Fruit fly (Drosophila melanogaster): Measurements from ENCODE around the gene ND-ACP.

The ND-ACP gene

dm6 chr3L:1319097-1319725, 10.5 kb upstream of the ND-ACP start (continued):
- no peak for TF ChIP-seq Hand (GFP tag; optimal IDR thresholded peaks at IDR 0.05)
- TF ChIP-seq YL-1 (GFP tag; optimal IDR thresholded peaks at IDR 0.05), result no peak
- peak; percentile 48; the same call in 1 of the 2 replicates for TF ChIP-seq slbo (GFP tag; IDR thresholded peaks at IDR 0.05)
- TF ChIP-seq CG4707 (GFP tag; optimal IDR thresholded peaks at IDR 0.05), result peak; percentile 76
- TF ChIP-seq CG4617 (GFP tag; optimal IDR thresholded peaks at IDR 0.05; ENCODE audit: borderline replicate concordance), result peak; percentile 58
- no peak for TF ChIP-seq CG4282 (GFP tag; optimal IDR thresholded peaks at IDR 0.05)
- no peak for TF ChIP-seq exex (tag; optimal IDR thresholded peaks at IDR 0.05)
- peak; percentile 85 for TF ChIP-seq oc (tag; optimal IDR thresholded peaks at IDR 0.05)
- TF ChIP-seq her (GFP tag; optimal IDR thresholded peaks at IDR 0.05), result peak; percentile 5
- TF ChIP-seq gfzf (GFP tag; optimal IDR thresholded peaks at IDR 0.05), result peak; percentile 2
- peak; percentile 70 for TF ChIP-seq HHEX (GFP tag; optimal IDR thresholded peaks at IDR 0.05)
- peak; percentile 38 for TF ChIP-seq Nf-YB (GFP tag; optimal IDR thresholded peaks at IDR 0.05)
- TF ChIP-seq CG8388 (GFP tag; optimal IDR thresholded peaks at IDR 0.05), result peak; percentile 79
- TF ChIP-seq Jarid2 (GFP tag; optimal IDR thresholded peaks at IDR 0.05), result peak; percentile 7
- TF ChIP-seq Gsc (GFP tag; IDR thresholded peaks at IDR 0.05), result peak; percentile 42; the same call in 1 of the 2 replicates
- peak; percentile 69; the same call in 1 of the 2 replicates for TF ChIP-seq sob (GFP tag; IDR thresholded peaks at IDR 0.05)
- TF ChIP-seq CG12769 (tag; optimal IDR thresholded peaks at IDR 0.05), result peak; percentile 69
- no peak for TF ChIP-seq CG17912 (GFP tag; optimal IDR thresholded peaks at IDR 0.05)
- TF ChIP-seq CG11560 (tag; IDR thresholded peaks at IDR 0.05), result no peak
- TF ChIP-seq ATbp (GFP tag; optimal IDR thresholded peaks at IDR 0.05), result peak; percentile 87
- TF ChIP-seq CG7357 (GFP tag; IDR thresholded peaks at IDR 0.05), result peak; percentile 62; the same call in 1 of the 3 replicates
- TF ChIP-seq E2f2 (GFP tag; IDR thresholded peaks at IDR 0.05), result peak; percentile 48; the same call in 1 of the 2 replicates
- TF ChIP-seq CG32532 (GFP tag; IDR thresholded peaks at IDR 0.05), result peak; percentile 67; the same call in 1 of the 2 replicates
- TF ChIP-seq tio (GFP tag; optimal IDR thresholded peaks at IDR 0.05), result peak; percentile 40
- TF ChIP-seq CG7928 (GFP tag; optimal IDR thresholded peaks at IDR 0.05), result no peak
- TF ChIP-seq CG31365 (tag; optimal IDR thresholded peaks at IDR 0.05), result peak; percentile 39
- peak; percentile 22 for TF ChIP-seq Sry-δ (GFP tag; optimal IDR thresholded peaks at IDR 0.05)
- TF ChIP-seq CG6272 (GFP tag; IDR thresholded peaks at IDR 0.05), result peak; percentile 66
- TF ChIP-seq scrt (GFP tag; optimal IDR thresholded peaks at IDR 0.05), result peak; percentile 54
- peak; percentile 81 for TF ChIP-seq Oli (tag; optimal IDR thresholded peaks at IDR 0.05)
- TF ChIP-seq Camta (GFP tag; optimal IDR thresholded peaks at IDR 0.05), result peak; percentile 49
- peak; percentile 82 for TF ChIP-seq CG18262 (tag; optimal IDR thresholded peaks at IDR 0.05)
- no peak for TF ChIP-seq Doc2 (GFP tag; IDR thresholded peaks at IDR 0.05)
- TF ChIP-seq pros (GFP tag; optimal IDR thresholded peaks at IDR 0.05), result peak; percentile 18
- TF ChIP-seq Poxn (GFP tag; IDR thresholded peaks at IDR 0.05), result no peak
- peak; percentile 85 for TF ChIP-seq Blimp-1 (GFP tag; optimal IDR thresholded peaks at IDR 0.05)
- TF ChIP-seq tup (GFP tag; optimal IDR thresholded peaks at IDR 0.05), result no peak
- no peak; the same call in 2 of the 3 replicates for TF ChIP-seq CG2199 (GFP tag; IDR thresholded peaks at IDR 0.05)
- TF ChIP-seq Hr51 (GFP tag; optimal IDR thresholded peaks at IDR 0.05), result peak; percentile 53 to 84
- TF ChIP-seq pzg (GFP tag; optimal IDR thresholded peaks at IDR 0.05), result no peak
- peak; percentile 72 for TF ChIP-seq nom (GFP tag; optimal IDR thresholded peaks at IDR 0.05)
- peak; percentile 47 for TF ChIP-seq shn (GFP tag; optimal IDR thresholded peaks at IDR 0.05)
- peak; percentile 69 for TF ChIP-seq CG18599 (GFP tag; optimal IDR thresholded peaks at IDR 0.05)
- TF ChIP-seq bsh (GFP tag; optimal IDR thresholded peaks at IDR 0.05), result peak; percentile 89 to 94
- no peak for TF ChIP-seq CkIIα-i1 (GFP tag; IDR thresholded peaks at IDR 0.05)
- TF ChIP-seq psq (GFP tag; optimal IDR thresholded peaks at IDR 0.05), result no peak
- TF ChIP-seq CG10565 (GFP tag; optimal IDR thresholded peaks at IDR 0.05), result peak; percentile 39
- TF ChIP-seq BtbVII (GFP tag; optimal IDR thresholded peaks at IDR 0.05), result no peak
